Fruit fly (Drosophila melanogaster): Measurements from ENCODE around the gene CG31441.
A peak's percentile ranks its signal among the peaks of the same experiment; 100 is the strongest.

Gene CG31441

dm6 chr3R:11196648-11197388, 39.3 kb upstream of the CG31441 start (continued):
- TF ChIP-seq CG5180 (GFP tag; optimal IDR thresholded peaks at IDR 0.05) = peak; percentile 93
- TF ChIP-seq tll (GFP tag; optimal IDR thresholded peaks at IDR 0.05) = peak in 1 of 2 experiments; percentile 81
- TF ChIP-seq zf30C (GFP tag; optimal IDR thresholded peaks at IDR 0.05) = no peak
- peak; percentile 94 for TF ChIP-seq CG12155 (GFP tag; optimal IDR thresholded peaks at IDR 0.05)
- peak; percentile 23 for TF ChIP-seq Dp (GFP tag; optimal IDR thresholded peaks at IDR 0.05)
- peak; percentile 95 for TF ChIP-seq CG17612 (GFP tag; IDR thresholded peaks at IDR 0.05)
- TF ChIP-seq HLH3B (GFP tag; IDR thresholded peaks at IDR 0.05) = peak; percentile 98
- peak; percentile 98 for TF ChIP-seq CG32772 (GFP tag; IDR thresholded peaks at IDR 0.05)
- TF ChIP-seq CG7786 (GFP tag; optimal IDR thresholded peaks at IDR 0.05) = peak; percentile 86
- peak; percentile 99 for TF ChIP-seq Dek (tag; optimal IDR thresholded peaks at IDR 0.05)
- peak; percentile 96 for TF ChIP-seq H2.0 (GFP tag; IDR thresholded peaks at IDR 0.05)
- peak; percentile 91 for TF ChIP-seq jing (GFP tag; optimal IDR thresholded peaks at IDR 0.05)
- TF ChIP-seq CG4404 (GFP tag; IDR thresholded peaks at IDR 0.05) = peak; percentile 97
- peak; percentile 98 for TF ChIP-seq org-1 (GFP tag; optimal IDR thresholded peaks at IDR 0.05)
- TF ChIP-seq mam (GFP tag; optimal IDR thresholded peaks at IDR 0.05) = no peak
- TF ChIP-seq Usf (GFP tag; optimal IDR thresholded peaks at IDR 0.05) = peak; percentile 98
- TF ChIP-seq CG7928 (GFP tag; optimal IDR thresholded peaks at IDR 0.05) = peak; percentile 80
- TF ChIP-seq ham (GFP tag; IDR thresholded peaks at IDR 0.05) = peak; percentile 91
- peak; percentile 96 for TF ChIP-seq ken (GFP tag; IDR thresholded peaks at IDR 0.05)
- peak; percentile 83 for TF ChIP-seq Atf3 (GFP tag; optimal IDR thresholded peaks at IDR 0.05)
- TF ChIP-seq H15 (GFP tag; IDR thresholded peaks at IDR 0.05) = peak; percentile 97
- peak; percentile 94 for TF ChIP-seq cas (GFP tag; IDR thresholded peaks at IDR 0.05)
- TF ChIP-seq CG7271 (tag; optimal IDR thresholded peaks at IDR 0.05) = peak; percentile 85
- peak; percentile 69 for TF ChIP-seq Myb (GFP tag; optimal IDR thresholded peaks at IDR 0.05)
- TF ChIP-seq ap (GFP tag; IDR thresholded peaks at IDR 0.05) = peak; percentile 97
- TF ChIP-seq CG11560 (tag; IDR thresholded peaks at IDR 0.05) = peak; percentile 93
- TF ChIP-seq salm (tag; optimal IDR thresholded peaks at IDR 0.05) = peak; percentile 97
- TF ChIP-seq Jarid2 (GFP tag; optimal IDR thresholded peaks at IDR 0.05) = peak; percentile 91
- peak; percentile 61 for TF ChIP-seq CG1603 (tag; optimal IDR thresholded peaks at IDR 0.05)
- TF ChIP-seq fru (optimal IDR thresholded peaks at IDR 0.05) = no peak
- TF ChIP-seq sens-2 (GFP tag; IDR thresholded peaks at IDR 0.05) = peak; percentile 82
- TF ChIP-seq Dll (GFP tag; IDR thresholded peaks at IDR 0.05; ENCODE audit: partially characterized antibody) = no peak
- TF ChIP-seq gem (tag; optimal IDR thresholded peaks at IDR 0.05) = peak; percentile 100
- TF ChIP-seq CG31388 (GFP tag; optimal IDR thresholded peaks at IDR 0.05) = peak; percentile 88
- peak; percentile 99 for TF ChIP-seq klu (GFP tag; IDR thresholded peaks at IDR 0.05)
- TF ChIP-seq vfl (GFP tag; optimal IDR thresholded peaks at IDR 0.05) = peak; percentile 76
- TF ChIP-seq Lim3 (GFP tag; IDR thresholded peaks at IDR 0.05) = peak; percentile 96
- TF ChIP-seq B-H2 (GFP tag; optimal IDR thresholded peaks at IDR 0.05) = peak; percentile 93
- TF ChIP-seq HLH54F (GFP tag; optimal IDR thresholded peaks at IDR 0.05) = peak; percentile 92
- TF ChIP-seq CG10209 (GFP tag; optimal IDR thresholded peaks at IDR 0.05) = peak; percentile 99
- peak; percentile 98 for TF ChIP-seq stc (GFP tag; IDR thresholded peaks at IDR 0.05)
- peak; percentile 14 for TF ChIP-seq BEAF-32 (GFP tag; optimal IDR thresholded peaks at IDR 0.05)
- peak; percentile 97 for TF ChIP-seq CG10366 (GFP tag; IDR thresholded peaks at IDR 0.05)
- TF ChIP-seq Side (GFP tag; optimal IDR thresholded peaks at IDR 0.05) = peak; percentile 59
- peak; percentile 99 for TF ChIP-seq fd96Cb (tag; optimal IDR thresholded peaks at IDR 0.05)
- TF ChIP-seq Awh (GFP tag; IDR thresholded peaks at IDR 0.05) = peak; percentile 97
- TF ChIP-seq CG16813 (GFP tag; IDR thresholded peaks at IDR 0.05; ENCODE audit: partially characterized antibody) = no peak
- TF ChIP-seq hth (optimal IDR thresholded peaks at IDR 0.05) = no peak
- TF ChIP-seq br (optimal IDR thresholded peaks at IDR 0.05) = no peak
- TF ChIP-seq ranshi (GFP tag; IDR thresholded peaks at IDR 0.05) = peak; percentile 97
- peak; percentile 68 for TF ChIP-seq mirr (GFP tag; optimal IDR thresholded peaks at IDR 0.05)

Measured in whole organism, embryonic.